Worm (Caenorhabditis elegans) whole organism, midembryonic: Measurements from ENCODE around the gene C50D2.1.

Source experiments
- T22C8.4 ChIP-seq: fragments of 200-800 bp; sonication (Bioruptor generic); IDR thresholded peaks from 2 replicates; pipeline ENCODE4 v1.3.6; 2022; ENCODE audit warnings: missing genetic modification characterization, missing compliant biosample characterization
- cog-1 ChIP-seq: sonication (generic microtip); optimal IDR thresholded peaks from 2 replicates; lab custom pipeline; 2016; ENCODE audit warnings: missing genetic modification characterization, missing compliant biosample characterization
- flt-1 ChIP-seq: fragments of 200-800 bp; sonication (Bioruptor generic); IDR thresholded peaks from 2 replicates; pipeline ENCODE4 v1.3.6; 2022; ENCODE audit warnings: missing genetic modification characterization, missing compliant biosample characterization
- klf-2 ChIP-seq: fragments of 200-800 bp; sonication (Bioruptor generic); conservative IDR thresholded peaks from 2 replicates; pipeline ENCODE4 v1.3.6; 2022; ENCODE audit warnings: missing genetic modification reagents, missing genetic modification characterization, missing compliant biosample characterization
- med-1 ChIP-seq: sonication (generic microtip); optimal IDR thresholded peaks from 2 replicates; lab custom pipeline; 2017; ENCODE audit warnings: missing genetic modification characterization, mild to moderate bottlenecking, missing compliant biosample characterization, antibody characterized with exemption, missing genetic modification reagents; ENCODE audit not compliant: insufficient read depth
- ref-1 ChIP-seq: fragments of 200-800 bp; sonication (Bioruptor generic); conservative IDR thresholded peaks from 2 replicates; pipeline ENCODE4 v1.3.6; 2022; ENCODE audit warnings: missing genetic modification reagents, missing genetic modification characterization, missing compliant biosample characterization
- ztf-29 ChIP-seq: fragments of 200-800 bp; sonication (Bioruptor generic); IDR thresholded peaks from 2 replicates; pipeline ENCODE4 v1.3.6; 2022; ENCODE audit warnings: missing genetic modification reagents, missing genetic modification characterization, missing compliant biosample characterization

DNA sequence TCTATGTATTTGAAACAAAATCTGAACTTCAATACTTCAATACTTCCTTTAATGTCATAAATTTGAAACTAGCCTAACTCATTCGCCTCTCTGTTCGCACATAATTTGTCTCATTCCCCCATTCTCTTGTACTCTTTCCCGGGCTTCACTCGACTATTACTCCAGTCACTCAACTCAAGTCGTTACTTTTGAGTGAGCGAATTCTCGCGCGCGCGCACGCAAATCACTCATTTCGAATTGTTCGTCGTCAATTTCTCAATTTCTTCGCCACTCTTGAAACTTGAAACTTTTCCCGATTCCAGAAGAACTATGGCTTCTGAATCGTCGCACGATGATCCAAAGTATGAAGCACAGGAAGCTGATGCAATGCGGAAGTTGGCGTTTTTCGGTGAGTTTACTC is 7.1 kb upstream of the C50D2.1 start, which contains the start of gene col-68:
- TF ChIP-seq flt-1 (no peak), cog-1 (no peak), klf-2 (GFP tag; lab: Robert Waterston, UW) (no peak), med-1 (GFP tag; lab: Kevin White, UChicago) (no peak), ref-1 (no peak), T22C8.4 (no peak), ztf-29 (GFP tag; lab: Robert Waterston, UW) (no peak)
